Worm (Caenorhabditis elegans) whole organism, L3 larva: ENCODE measurements around the gene F52E4.5.

ENCODE experiments used
- R02D3.7 ChIP-seq: fragments of 150-350 bp; optimal IDR thresholded peaks from 2 replicates; lab custom pipeline; 2014; ENCODE audit warnings: missing biosample characterization, missing genetic modification characterization
- ZK546.5 ChIP-seq: sonication (generic microtip); optimal IDR thresholded peaks from 2 replicates; lab custom pipeline; 2017; ENCODE audit warnings: missing biosample characterization, missing genetic modification characterization
- aly-2 ChIP-seq: fragments of 150-350 bp; optimal IDR thresholded peaks from 2 replicates; lab custom pipeline; 2014; ENCODE audit warnings: missing biosample characterization, missing genetic modification characterization
- ama-1 ChIP-seq: fragments of 150-350 bp; optimal IDR thresholded peaks from 2 replicates; lab custom pipeline; 2018
- ceh-16 ChIP-seq: sonication (generic microtip); optimal IDR thresholded peaks from 2 replicates; lab custom pipeline; 2017; ENCODE audit warnings: missing biosample characterization, missing genetic modification characterization
- ceh-28 ChIP-seq: fragments of 150-350 bp; optimal IDR thresholded peaks from 2 replicates; lab custom pipeline; 2014; ENCODE audit warnings: missing biosample characterization, missing genetic modification reagents, missing genetic modification characterization
- ceh-82 ChIP-seq: fragments of 150-350 bp; optimal IDR thresholded peaks from 2 replicates; lab custom pipeline; 2014; ENCODE audit warnings: missing biosample characterization, missing genetic modification characterization
- ceh-9 ChIP-seq: sonication (generic microtip); optimal IDR thresholded peaks from 2 replicates; lab custom pipeline; 2018; ENCODE audit warnings: missing biosample characterization, missing genetic modification characterization
- daf-12 ChIP-seq: fragments of 150-350 bp; optimal IDR thresholded peaks from 2 replicates; lab custom pipeline; 2014; ENCODE audit warnings: missing biosample characterization, missing genetic modification reagents, missing genetic modification characterization
- egl-27 ChIP-seq: sonication (generic microtip); optimal IDR thresholded peaks from 4 replicates; lab custom pipeline; 2017; ENCODE audit warnings: missing biosample characterization, missing genetic modification reagents, missing genetic modification characterization
- egl-5 ChIP-seq: fragments of 150-350 bp; optimal IDR thresholded peaks from 2 replicates; lab custom pipeline; 2017; ENCODE audit warnings: missing biosample characterization, missing genetic modification reagents, missing genetic modification characterization, inconsistent platforms
- elt-1 ChIP-seq: fragments of 150-350 bp; optimal IDR thresholded peaks from 2 replicates; lab custom pipeline; 2014; ENCODE audit warnings: missing biosample characterization, missing genetic modification characterization
- elt-2 ChIP-seq: sonication (generic microtip); optimal IDR thresholded peaks from 2 replicates; lab custom pipeline; 2016; ENCODE audit warnings: missing genetic modification reagents, mild to moderate bottlenecking, missing genetic modification characterization, missing compliant biosample characterization
- elt-3 ChIP-seq, 3 experiments: fragments of 150-350 bp in 1 of 3; sonication (generic microtip) in 2 of 3; optimal IDR thresholded peaks; 2 replicates in 2 of 3; 4 replicates in 1 of 3; lab custom pipeline; 2014 to 2017; ENCODE audit warnings: missing biosample characterization in 3 of 3, missing genetic modification characterization in 3 of 3
- eor-1 ChIP-seq, 2 experiments: fragments of 150-350 bp; optimal IDR thresholded peaks; 2 replicates each; lab custom pipeline; 2014 to 2018; ENCODE audit warnings: missing biosample characterization in 2 of 2, missing genetic modification characterization in 2 of 2
- fkh-10 ChIP-seq: sonication (generic microtip); optimal IDR thresholded peaks from 2 replicates; lab custom pipeline; 2017; ENCODE audit warnings: missing biosample characterization, missing genetic modification reagents, missing genetic modification characterization
- fkh-2 ChIP-seq: fragments of 150-350 bp; optimal IDR thresholded peaks from 2 replicates; lab custom pipeline; 2014; ENCODE audit warnings: missing biosample characterization, missing genetic modification reagents, missing genetic modification characterization
- fos-1 ChIP-seq: fragments of 150-350 bp; optimal IDR thresholded peaks from 2 replicates; lab custom pipeline; 2014; ENCODE audit warnings: missing biosample characterization, missing genetic modification characterization
- hmg-11 ChIP-seq: sonication (generic microtip); optimal IDR thresholded peaks from 2 replicates; lab custom pipeline; 2016; ENCODE audit warnings: missing genetic modification characterization, missing compliant biosample characterization
- jun-1 ChIP-seq: fragments of 150-350 bp; optimal IDR thresholded peaks from 2 replicates; lab custom pipeline; 2014; ENCODE audit warnings: missing biosample characterization, missing genetic modification reagents, missing genetic modification characterization
- lin-15B ChIP-seq: fragments of 150-350 bp; optimal IDR thresholded peaks from 2 replicates; lab custom pipeline; 2014; ENCODE audit warnings: missing biosample characterization, missing genetic modification characterization
- lin-39 ChIP-seq: fragments of 150-350 bp; optimal IDR thresholded peaks from 2 replicates; lab custom pipeline; 2018; ENCODE audit warnings: missing biosample characterization, missing genetic modification reagents, missing genetic modification characterization
- lsy-12 ChIP-seq: sonication (generic microtip); optimal IDR thresholded peaks from 2 replicates; lab custom pipeline; 2016; ENCODE audit warnings: mild to moderate bottlenecking, missing genetic modification characterization, missing compliant biosample characterization
- mdl-1 ChIP-seq: fragments of 150-350 bp; optimal IDR thresholded peaks from 2 replicates; lab custom pipeline; 2014; ENCODE audit warnings: missing biosample characterization, missing genetic modification characterization
- mml-1 ChIP-seq: fragments of 150-350 bp; sonication (generic microtip); optimal IDR thresholded peaks from 3 replicates; lab custom pipeline; 2014; ENCODE audit warnings: missing biosample characterization, missing genetic modification characterization
- nfya-1 ChIP-seq: sonication (generic microtip); optimal IDR thresholded peaks from 2 replicates; lab custom pipeline; 2017; ENCODE audit warnings: missing genetic modification characterization, mild to moderate bottlenecking, missing compliant biosample characterization, antibody characterized with exemption, moderate library complexity; ENCODE audit not compliant: insufficient read depth
- nhr-11 ChIP-seq: fragments of 150-350 bp; optimal IDR thresholded peaks from 2 replicates; lab custom pipeline; 2014; ENCODE audit warnings: missing biosample characterization, missing genetic modification characterization
- nhr-12 ChIP-seq: fragments of 150-350 bp; optimal IDR thresholded peaks from 2 replicates; lab custom pipeline; 2014; ENCODE audit warnings: missing biosample characterization, missing genetic modification characterization
- nhr-23 ChIP-seq: fragments of 150-350 bp; optimal IDR thresholded peaks from 2 replicates; lab custom pipeline; 2014; ENCODE audit warnings: missing biosample characterization, missing genetic modification reagents, missing genetic modification characterization
- nhr-237 ChIP-seq: fragments of 150-350 bp; optimal IDR thresholded peaks from 2 replicates; lab custom pipeline; 2014; ENCODE audit warnings: missing biosample characterization, missing genetic modification characterization
- nhr-25 ChIP-seq: sonication (generic microtip); optimal IDR thresholded peaks from 2 replicates; lab custom pipeline; 2017; ENCODE audit warnings: missing biosample characterization, missing genetic modification characterization
- nhr-28 ChIP-seq: fragments of 150-350 bp; optimal IDR thresholded peaks from 2 replicates; lab custom pipeline; 2014; ENCODE audit warnings: missing biosample characterization, missing genetic modification characterization
- nhr-67 ChIP-seq: fragments of 150-350 bp; optimal IDR thresholded peaks from 2 replicates; lab custom pipeline; 2014; ENCODE audit warnings: missing biosample characterization, missing genetic modification characterization
- nhr-77 ChIP-seq: fragments of 150-350 bp; optimal IDR thresholded peaks from 2 replicates; lab custom pipeline; 2014; ENCODE audit warnings: missing biosample characterization, missing genetic modification characterization
- pha-4 ChIP-seq: fragments of 150-350 bp; optimal IDR thresholded peaks from 2 replicates; lab custom pipeline; 2014; ENCODE audit warnings: missing biosample characterization, missing genetic modification reagents, missing genetic modification characterization
- pqm-1 ChIP-seq: fragments of 150-350 bp; optimal IDR thresholded peaks from 2 replicates; lab custom pipeline; 2017; ENCODE audit warnings: missing biosample characterization, missing genetic modification characterization, inconsistent platforms
- sea-2 ChIP-seq: fragments of 150-350 bp; sonication (generic microtip); optimal IDR thresholded peaks from 4 replicates; lab custom pipeline; 2014; ENCODE audit warnings: missing biosample characterization, missing genetic modification reagents, missing genetic modification characterization
- skn-1 ChIP-seq: fragments of 150-350 bp; optimal IDR thresholded peaks from 2 replicates; lab custom pipeline; 2014; ENCODE audit warnings: missing biosample characterization, missing genetic modification characterization
- snpc-4 ChIP-seq: fragments of 150-350 bp; optimal IDR thresholded peaks from 2 replicates; lab custom pipeline; 2014; ENCODE audit warnings: missing biosample characterization, missing genetic modification characterization
- tbx-2 ChIP-seq: sonication (generic microtip); optimal IDR thresholded peaks from 2 replicates; lab custom pipeline; 2016; ENCODE audit warnings: mild to moderate bottlenecking, missing genetic modification characterization, missing compliant biosample characterization
- unc-39 ChIP-seq: sonication (generic microtip); optimal IDR thresholded peaks from 4 replicates; lab custom pipeline; 2017; ENCODE audit warnings: missing biosample characterization, missing genetic modification characterization
- unc-62 ChIP-seq: fragments of 150-350 bp; sonication (generic microtip); optimal IDR thresholded peaks from 4 replicates; lab custom pipeline; 2014; ENCODE audit warnings: missing biosample characterization, missing genetic modification reagents, missing genetic modification characterization
- zag-1 ChIP-seq: fragments of 150-350 bp; optimal IDR thresholded peaks from 2 replicates; lab custom pipeline; 2014; ENCODE audit warnings: missing biosample characterization, missing genetic modification characterization
- ztf-11 ChIP-seq: fragments of 150-350 bp; optimal IDR thresholded peaks from 2 replicates; lab custom pipeline; 2014; ENCODE audit warnings: missing biosample characterization, missing genetic modification characterization
- ztf-4 ChIP-seq: fragments of 150-350 bp; optimal IDR thresholded peaks from 2 replicates; lab custom pipeline; 2014; ENCODE audit warnings: missing biosample characterization, missing genetic modification characterization

Gene F52E4.5

DNA sequence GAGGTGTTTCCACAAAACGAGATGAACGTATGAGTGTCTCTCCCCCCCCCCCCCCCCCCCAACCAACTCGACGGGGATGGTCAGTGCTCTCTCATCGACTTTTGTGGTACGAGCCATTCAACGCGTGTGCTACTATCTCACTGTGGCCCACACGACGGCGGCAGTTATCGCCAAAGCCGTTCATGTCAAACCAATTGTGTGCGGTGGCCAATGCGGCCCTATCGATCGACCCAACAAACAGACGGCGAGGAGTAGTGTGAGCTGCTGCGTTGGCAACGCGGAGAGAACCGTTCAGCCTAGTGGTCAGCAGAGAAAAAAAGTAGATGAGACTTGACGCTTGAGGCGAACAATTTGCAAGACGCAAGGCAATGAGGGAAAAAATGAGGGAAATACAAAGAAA is 15.7 kb upstream of the F52E4.5 start:
- TF ChIP-seq mdl-1 (tag; lab: Kevin White, UChicago) (no peak), nhr-25 (tag; lab: Kevin White, UChicago) (no peak), snpc-4 (tag; lab: Kevin White, UChicago) (peak; percentile 1), egl-5 (peak; percentile 7), lin-39 (tag; lab: Kevin White, UChicago) (peak; percentile 67), ceh-82 (tag; lab: Kevin White, UChicago) (no peak), elt-2 (tag; lab: Kevin White, UChicago) (peak; percentile 28), ceh-28 (tag; lab: Kevin White, UChicago) (peak; percentile 21), nfya-1 (tag; lab: Kevin White, UChicago) (peak; percentile 63), hmg-11 (peak; percentile 48)

DNA sequence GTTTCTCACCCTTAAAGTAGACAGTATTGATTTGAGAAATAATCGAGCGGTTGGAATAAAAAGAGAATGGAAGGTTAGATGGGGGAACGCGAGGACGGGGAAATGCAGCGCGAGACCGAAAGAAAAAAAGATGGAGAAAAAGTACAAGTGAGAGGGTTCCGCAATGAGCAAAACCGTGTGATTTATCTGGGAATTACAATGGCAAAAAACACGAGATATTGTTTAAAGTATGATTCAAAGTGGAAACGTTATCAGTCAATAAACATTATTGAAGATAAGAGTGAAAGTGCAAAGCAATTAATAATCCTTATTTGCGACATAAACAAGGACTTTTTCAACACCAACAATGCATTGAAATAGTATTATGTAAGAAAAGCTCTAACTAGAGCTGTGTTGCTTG is 15.0 kb upstream of the F52E4.5 start, which contains the start of gene ztf-13:
Gene ztf-13 (minus strand): TSS at position 11 of the 400 bp plus-strand sequence.
- TF ChIP-seq daf-12 (tag; lab: Kevin White, UChicago) (no peak), ZK546.5 (no peak), nhr-12 (tag; lab: Kevin White, UChicago) (no peak), skn-1 (tag; lab: Kevin White, UChicago) (peak; percentile 10), nhr-67 (no peak), tbx-2 (no peak), fkh-10 (GFP tag; lab: Kevin White, UChicago) (no peak), zag-1 (tag; lab: Kevin White, UChicago) (no peak), unc-62 (no peak), lsy-12 (no peak), jun-1 (tag; lab: Kevin White, UChicago) (peak; percentile 58), R02D3.7 (tag; lab: Kevin White, UChicago) (no peak), fos-1 (tag; lab: Kevin White, UChicago) (no peak), pqm-1 (tag; lab: Kevin White, UChicago) (peak; percentile 87), ceh-28 (tag; lab: Kevin White, UChicago) (peak; percentile 2), sea-2 (GFP tag; lab: Kevin White, UChicago) (no peak), ama-1 (lab: Kevin White, UChicago) (no peak), lin-39 (tag; lab: Kevin White, UChicago) (no peak), ztf-4 (tag; lab: Kevin White, UChicago) (no peak), egl-5 (peak; percentile 55), fkh-2 (no peak), nhr-11 (tag; lab: Kevin White, UChicago) (no peak), nhr-28 (no peak), pha-4 (tag; lab: Kevin White, UChicago) (peak; percentile 84), unc-39 (no peak), elt-3 (tag; optimal IDR thresholded peaks at IDR 0.05; lab: Kevin White, UChicago) (no peak), elt-2 (tag; lab: Kevin White, UChicago) (peak; percentile 90)

DNA sequence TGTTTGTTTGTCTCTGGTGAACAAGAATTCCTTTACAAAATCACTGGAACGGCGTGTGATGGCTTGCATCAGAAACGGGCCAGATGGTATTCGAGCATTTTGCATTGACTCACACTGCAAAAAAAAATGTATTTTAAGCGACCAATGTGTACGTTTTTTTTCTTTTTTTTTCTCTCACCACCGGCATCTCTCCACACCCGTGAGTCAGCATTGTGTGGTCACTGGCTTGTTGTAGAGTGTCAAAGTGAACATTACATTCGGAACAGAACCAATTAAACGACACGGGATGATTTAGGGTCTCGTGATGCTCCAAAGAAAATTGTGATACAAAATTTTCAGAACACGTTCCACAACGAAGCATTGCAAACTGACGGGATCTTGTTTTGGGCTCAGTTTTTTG is 14.4 kb upstream of the F52E4.5 start:
- TF ChIP-seq ztf-11: no peak
- peak; percentile 59 for TF ChIP-seq egl-5
- peak; percentile 66 for TF ChIP-seq pha-4 (tag; lab: Kevin White, UChicago)

DNA sequence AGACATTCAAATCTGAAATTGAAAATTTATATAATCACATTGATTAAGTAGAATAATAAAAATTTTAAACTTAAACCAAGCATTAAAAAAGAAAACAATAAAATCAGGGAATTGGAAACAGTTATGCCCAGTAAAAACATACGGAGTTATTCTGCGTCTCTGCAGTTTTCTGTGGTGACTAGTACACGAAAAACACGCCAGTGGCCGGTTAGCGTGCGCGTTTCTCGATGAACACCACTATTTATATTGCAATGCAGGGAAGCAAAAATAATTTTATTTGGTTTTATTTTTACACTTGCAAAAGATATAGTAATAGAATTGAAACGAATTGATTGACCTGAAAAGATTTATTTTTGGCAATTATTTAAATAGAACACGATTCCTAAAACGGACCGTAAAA is 12.7 kb upstream of the F52E4.5 start, which contains the start of gene sec-3:
Gene sec-3 (minus strand): TSS at position 21 of the 400 bp plus-strand sequence.
- TF ChIP-seq hmg-11 (peak; percentile 89), mml-1 (tag; lab: Kevin White, UChicago) (no peak), pqm-1 (tag; lab: Kevin White, UChicago) (peak; percentile 35), nhr-23 (tag; lab: Kevin White, UChicago) (peak; percentile 92), nhr-28 (no peak), fkh-2 (no peak), ceh-28 (tag; lab: Kevin White, UChicago) (peak; percentile 66), ZK546.5 (no peak), elt-3 (tag; optimal IDR thresholded peaks at IDR 0.05; lab: Kevin White, UChicago) (no peak), elt-2 (tag; lab: Kevin White, UChicago) (peak; percentile 81), pha-4 (tag; lab: Kevin White, UChicago) (peak; percentile 97), unc-62 (peak; percentile 4), ama-1 (lab: Kevin White, UChicago) (peak; percentile 59), aly-2 (tag; lab: Kevin White, UChicago) (peak; percentile 23), nhr-67 (no peak), zag-1 (tag; lab: Kevin White, UChicago) (no peak), skn-1 (tag; lab: Kevin White, UChicago) (peak; percentile 64), ztf-11 (no peak), lin-15B (tag; lab: Kevin White, UChicago) (peak; percentile 61), nhr-237 (tag; lab: Kevin White, UChicago) (no peak), ceh-16 (tag; lab: Kevin White, UChicago) (no peak), fos-1 (tag; lab: Kevin White, UChicago) (peak; percentile 55), daf-12 (tag; lab: Kevin White, UChicago) (no peak), egl-27 (tag; lab: Kevin White, UChicago) (no peak), nhr-12 (tag; lab: Kevin White, UChicago) (no peak), eor-1 (tag; optimal IDR thresholded peaks at IDR 0.05; lab: Kevin White, UChicago) (no peak), ztf-4 (tag; lab: Kevin White, UChicago) (peak; percentile 70), nhr-11 (tag; lab: Kevin White, UChicago) (no peak), elt-1 (no peak), fkh-10 (GFP tag; lab: Kevin White, UChicago) (no peak), egl-5 (peak; percentile 84), unc-39 (no peak), lsy-12 (peak; percentile 71), nhr-77 (peak; percentile 58), ceh-9 (tag; lab: Kevin White, UChicago) (no peak)
